Fruit fly (Drosophila melanogaster): ENCODE results near the gene Doc3.

The Doc3 gene

DNA sequence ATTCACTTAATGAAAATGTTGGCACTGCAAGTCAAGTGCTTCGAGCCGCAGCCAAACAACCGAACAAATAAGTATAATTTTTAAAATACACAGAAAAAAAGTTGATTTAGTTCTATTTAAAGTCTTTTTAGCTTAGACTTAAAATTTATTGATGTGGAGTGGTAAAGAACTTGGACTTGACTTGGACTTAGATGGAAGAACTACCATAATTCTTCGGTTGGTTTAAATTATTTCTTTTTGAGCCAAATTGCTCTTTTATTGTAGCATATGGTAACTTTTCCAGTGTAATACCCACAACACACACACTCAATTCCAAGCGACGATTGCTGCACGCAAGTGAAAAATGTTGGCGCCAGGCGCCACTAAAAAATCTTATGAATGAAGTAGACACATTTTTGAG, 23.1 kb downstream of the Doc3 start:
- TF ChIP-seq usp (GFP tag; optimal IDR thresholded peaks at IDR 0.05): no peak
- no peak for TF ChIP-seq CG8478 (optimal IDR thresholded peaks at IDR 0.05)
- no peak for TF ChIP-seq pan (optimal IDR thresholded peaks at IDR 0.05)
- no peak for TF ChIP-seq EcR (GFP tag; optimal IDR thresholded peaks at IDR 0.05)

DNA sequence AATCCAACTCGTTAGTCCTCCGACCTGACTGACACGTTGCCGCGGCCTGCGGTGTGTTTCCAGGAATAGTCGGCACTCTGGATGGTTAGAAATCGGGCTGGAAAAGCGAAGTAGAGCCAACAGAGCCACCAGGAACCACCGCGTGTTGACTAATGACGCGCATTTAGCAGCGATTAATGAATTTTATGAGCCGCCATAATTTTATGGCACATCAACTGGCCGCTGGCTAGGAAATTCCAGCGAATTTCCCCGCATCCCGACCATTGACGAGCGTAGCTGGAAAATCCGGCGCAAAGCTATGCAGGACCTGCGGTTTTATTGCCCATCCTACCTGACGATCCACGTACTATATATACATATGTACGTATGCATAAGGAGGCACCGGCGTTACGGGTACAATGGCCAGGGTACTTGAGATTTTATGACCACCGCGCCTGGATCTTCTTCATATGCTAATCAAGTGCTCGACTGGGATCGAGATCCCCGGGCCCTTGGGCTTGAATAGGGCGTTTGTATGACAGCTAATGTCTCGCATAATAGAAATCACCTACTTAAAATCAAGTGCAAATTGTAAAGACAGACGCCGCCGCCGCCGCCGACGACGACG, 24.3 kb downstream of the Doc3 start:
- TF ChIP-seq usp (GFP tag; optimal IDR thresholded peaks at IDR 0.05): no peak
- no peak for TF ChIP-seq CG8478 (optimal IDR thresholded peaks at IDR 0.05)
- no peak for TF ChIP-seq Dll (optimal IDR thresholded peaks at IDR 0.05)
- TF ChIP-seq pan (optimal IDR thresholded peaks at IDR 0.05): no peak
- TF ChIP-seq psq (optimal IDR thresholded peaks at IDR 0.05): no peak
- no peak for TF ChIP-seq EcR (GFP tag; optimal IDR thresholded peaks at IDR 0.05)

DNA sequence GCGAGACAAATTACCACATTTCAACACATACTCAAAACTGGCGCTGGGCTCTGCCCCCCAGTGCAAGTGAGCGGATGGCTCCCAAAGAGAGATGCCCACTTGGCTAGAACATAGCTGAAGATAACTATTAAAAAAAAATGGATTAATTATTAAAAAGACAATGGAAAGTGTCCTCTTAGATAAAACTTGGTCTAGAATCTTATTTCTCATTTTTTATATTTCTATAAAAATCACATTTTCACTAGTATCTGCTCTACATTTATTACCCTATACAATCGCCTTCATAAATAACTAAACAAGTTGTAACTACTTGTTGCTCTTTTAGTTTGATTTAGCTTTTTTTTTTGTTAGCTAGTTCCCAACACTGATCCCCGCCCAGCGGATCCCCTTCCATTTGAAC, 27.9 kb downstream of the Doc3 start:
- TF ChIP-seq EcR (GFP tag; optimal IDR thresholded peaks at IDR 0.05) (no peak), usp (GFP tag; optimal IDR thresholded peaks at IDR 0.05) (no peak), Dll (optimal IDR thresholded peaks at IDR 0.05) (no peak), CG8478 (optimal IDR thresholded peaks at IDR 0.05) (no peak), psq (optimal IDR thresholded peaks at IDR 0.05) (no peak), pan (optimal IDR thresholded peaks at IDR 0.05) (no peak)

DNA sequence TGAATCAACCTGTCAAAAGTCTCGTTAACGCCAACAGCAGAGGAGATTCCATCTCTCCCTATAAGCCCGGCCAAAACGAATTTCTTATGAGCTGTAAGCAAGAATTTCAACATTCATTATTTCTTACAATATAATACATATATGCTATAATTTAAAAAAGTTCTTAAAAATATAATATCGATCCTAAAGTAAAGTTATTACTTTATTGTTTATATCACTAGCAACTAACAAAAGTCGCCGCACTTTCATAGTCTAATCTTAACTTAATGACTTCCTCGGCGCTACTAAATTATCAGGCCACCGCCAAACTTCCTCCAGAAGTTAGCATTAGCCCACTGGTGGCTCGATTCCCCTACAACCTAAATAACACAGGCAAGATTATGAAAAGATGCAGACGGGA, 28.5 kb downstream of the Doc3 start:
- no peak for TF ChIP-seq EcR (GFP tag; optimal IDR thresholded peaks at IDR 0.05)
- TF ChIP-seq pan (optimal IDR thresholded peaks at IDR 0.05): no peak
- no peak for TF ChIP-seq usp (GFP tag; optimal IDR thresholded peaks at IDR 0.05)
- no peak for TF ChIP-seq psq (optimal IDR thresholded peaks at IDR 0.05)
- no peak for TF ChIP-seq CG8478 (optimal IDR thresholded peaks at IDR 0.05)
- TF ChIP-seq Dll (optimal IDR thresholded peaks at IDR 0.05): no peak

DNA sequence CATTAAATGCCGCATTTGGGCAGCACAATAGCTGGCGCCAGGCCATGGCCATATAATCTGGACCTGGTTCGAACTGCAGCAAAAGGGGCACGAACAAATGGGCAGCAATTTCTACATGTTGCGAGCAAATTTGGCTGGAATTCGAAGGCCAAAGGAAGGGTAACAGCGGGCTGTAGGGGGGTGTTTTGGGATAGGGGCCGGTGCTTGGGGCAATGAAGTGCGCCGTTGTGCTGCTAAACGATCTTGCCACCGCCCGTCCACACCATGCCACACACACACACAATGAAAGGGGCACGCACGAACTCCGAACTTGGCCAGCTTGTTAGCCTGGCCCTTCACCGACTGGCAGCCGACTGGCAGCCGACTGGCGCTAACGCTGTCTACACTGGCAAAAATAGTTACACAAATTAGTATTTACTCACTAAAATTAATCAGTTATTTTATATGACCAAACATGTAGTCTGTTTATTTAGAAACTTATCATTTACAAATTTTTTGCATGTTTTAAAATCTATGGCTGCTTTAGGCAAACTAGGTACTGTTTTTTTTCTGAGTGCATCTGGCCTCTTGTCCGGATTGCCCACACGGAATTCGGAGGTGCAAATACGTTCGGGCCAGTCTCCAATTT, 29.1 kb downstream of the Doc3 start:
- no peak for TF ChIP-seq EcR (GFP tag; optimal IDR thresholded peaks at IDR 0.05)
- TF ChIP-seq Dll (optimal IDR thresholded peaks at IDR 0.05): peak; percentile 67

DNA sequence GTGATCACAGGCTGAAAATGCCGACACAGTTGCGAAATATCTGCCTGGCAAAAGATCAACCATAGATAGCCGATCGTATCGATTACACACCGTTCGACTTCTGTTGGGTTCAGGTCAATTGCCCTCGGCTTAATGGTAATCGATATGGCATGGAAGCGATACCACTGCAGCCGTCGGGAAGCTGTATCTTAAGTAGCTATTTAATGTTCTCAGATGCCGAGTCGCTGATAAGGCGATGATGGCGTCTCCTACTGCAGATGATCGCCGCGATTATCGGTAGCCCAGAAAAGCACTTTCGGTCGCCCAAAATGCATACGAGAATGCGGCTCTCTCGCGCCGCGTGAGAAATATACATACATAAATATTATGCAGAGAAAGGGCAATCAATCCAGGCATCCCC, 32.6 kb downstream of the Doc3 start:
- TF ChIP-seq usp (GFP tag; optimal IDR thresholded peaks at IDR 0.05) (no peak), pan (optimal IDR thresholded peaks at IDR 0.05) (no peak), EcR (GFP tag; optimal IDR thresholded peaks at IDR 0.05) (no peak), CG8478 (optimal IDR thresholded peaks at IDR 0.05) (no peak), Dll (optimal IDR thresholded peaks at IDR 0.05) (no peak), psq (optimal IDR thresholded peaks at IDR 0.05) (no peak)

DNA sequence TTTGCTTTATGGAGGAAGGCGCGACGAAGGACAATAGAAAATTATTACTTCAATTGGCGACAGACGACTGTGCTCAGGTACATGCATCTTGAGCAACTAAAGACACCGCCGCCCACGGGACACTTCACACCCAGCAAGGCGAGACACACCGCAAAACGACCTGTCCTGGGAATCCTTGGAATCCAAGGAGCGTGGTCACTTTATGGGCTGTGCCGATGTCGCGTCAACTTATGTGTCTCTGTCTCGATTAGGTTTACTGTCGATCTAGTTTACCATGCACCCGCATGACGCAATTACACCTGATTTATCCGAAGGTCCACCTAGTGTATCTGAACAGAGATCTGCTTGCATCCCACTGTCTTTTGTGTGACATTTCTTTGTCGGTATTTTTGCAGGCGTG, 34.2 kb downstream of the Doc3 start:
- no peak for TF ChIP-seq EcR (GFP tag; optimal IDR thresholded peaks at IDR 0.05)
- TF ChIP-seq usp (GFP tag; optimal IDR thresholded peaks at IDR 0.05): no peak
- no peak for TF ChIP-seq Dll (optimal IDR thresholded peaks at IDR 0.05)
- no peak for TF ChIP-seq psq (optimal IDR thresholded peaks at IDR 0.05)
- no peak for TF ChIP-seq CG8478 (optimal IDR thresholded peaks at IDR 0.05)
- TF ChIP-seq pan (optimal IDR thresholded peaks at IDR 0.05): no peak

DNA sequence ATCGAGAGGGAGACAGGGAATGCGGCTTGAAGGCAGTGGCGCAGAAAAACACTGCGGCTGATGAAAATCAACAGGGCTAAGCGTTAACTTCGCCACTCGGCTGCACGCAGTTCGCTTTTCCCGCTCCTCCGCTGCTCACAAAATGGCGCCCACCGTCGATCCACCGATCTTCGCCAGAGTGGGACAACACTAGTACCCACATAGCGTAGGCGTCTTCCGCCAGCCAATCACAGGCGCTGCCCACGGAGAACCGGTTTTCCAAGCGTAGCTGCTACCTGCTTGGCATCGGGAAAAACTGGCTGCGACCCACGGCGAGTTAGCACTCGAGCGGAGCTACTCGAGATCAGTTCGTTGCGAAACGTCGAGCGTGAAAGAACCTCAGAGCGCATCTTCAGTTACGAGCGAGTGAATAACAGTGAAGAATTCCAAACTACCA, 36.1 kb downstream of the Doc3 start, which contains the start of gene Doc1:
Doc1 (plus strand) TSS at position 334 of the 436 bp plus-strand sequence.
- TF ChIP-seq Dll (optimal IDR thresholded peaks at IDR 0.05): peak; percentile 35
- TF ChIP-seq CG8478 (optimal IDR thresholded peaks at IDR 0.05): no peak

DNA sequence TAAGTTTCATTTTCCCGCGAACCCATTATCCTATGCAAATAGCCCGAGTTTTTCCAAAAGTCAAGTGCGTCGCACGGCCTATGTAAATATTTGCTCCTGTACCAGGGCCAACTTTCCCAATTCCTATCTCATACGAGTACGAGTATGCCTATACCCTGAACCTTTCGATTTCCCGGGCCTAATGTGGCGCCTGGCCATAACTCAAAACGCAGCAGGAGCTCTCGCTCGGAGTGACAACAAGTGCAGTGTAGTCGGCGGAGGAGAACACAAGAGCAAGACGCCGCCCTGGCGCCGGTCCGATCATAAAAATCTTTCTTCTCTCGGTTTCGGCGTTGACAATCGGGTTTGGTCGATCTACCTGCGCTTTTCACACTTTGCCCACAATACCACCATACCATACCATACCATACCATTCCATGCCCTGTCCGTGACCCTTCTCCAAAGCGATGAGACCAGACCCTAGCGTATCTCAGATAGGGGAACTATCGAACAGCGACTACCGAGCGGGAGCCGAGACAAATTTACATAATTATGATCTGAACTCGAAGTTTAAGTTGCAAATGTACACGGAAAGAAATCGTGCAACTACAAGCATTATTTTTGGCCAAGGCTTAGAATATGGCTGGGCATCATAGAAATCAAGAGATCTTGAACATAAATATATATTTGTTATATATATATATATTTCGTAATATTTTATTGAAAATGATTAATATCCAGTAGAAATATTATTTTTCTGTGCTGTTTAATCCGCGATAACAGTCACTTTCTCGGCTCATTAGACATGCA, 37.4 kb downstream of the Doc3 start:
- TF ChIP-seq psq (optimal IDR thresholded peaks at IDR 0.05): no peak
- TF ChIP-seq EcR (GFP tag; optimal IDR thresholded peaks at IDR 0.05): no peak
- no peak for TF ChIP-seq pan (optimal IDR thresholded peaks at IDR 0.05)
- TF ChIP-seq usp (GFP tag; optimal IDR thresholded peaks at IDR 0.05): no peak
- no peak for TF ChIP-seq Dll (optimal IDR thresholded peaks at IDR 0.05)
- no peak for TF ChIP-seq CG8478 (optimal IDR thresholded peaks at IDR 0.05)

DNA sequence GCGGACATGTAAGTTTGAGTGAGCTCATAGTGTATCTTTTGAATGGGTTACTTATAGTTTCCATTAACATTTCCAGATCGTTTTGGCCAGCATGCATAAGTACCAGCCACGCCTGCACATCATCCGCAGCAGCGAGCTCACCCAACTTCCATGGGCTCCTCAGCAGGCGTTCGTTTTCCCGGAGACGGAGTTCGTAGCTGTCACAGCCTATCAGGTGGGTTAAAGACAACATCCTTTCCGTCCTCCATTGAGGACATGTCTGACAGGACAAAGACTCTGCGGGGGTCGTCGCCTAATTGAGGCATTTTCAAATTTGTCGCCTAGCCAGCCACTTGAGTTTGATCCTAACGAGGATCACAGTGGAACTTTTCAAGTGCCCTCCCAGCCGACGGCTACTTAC, 38.7 kb downstream of the Doc3 start:
- TF ChIP-seq CG8478 (optimal IDR thresholded peaks at IDR 0.05): no peak
- TF ChIP-seq psq (optimal IDR thresholded peaks at IDR 0.05): no peak
- TF ChIP-seq pan (optimal IDR thresholded peaks at IDR 0.05): no peak
- TF ChIP-seq EcR (GFP tag; optimal IDR thresholded peaks at IDR 0.05): no peak
- no peak for TF ChIP-seq Dll (optimal IDR thresholded peaks at IDR 0.05)
- TF ChIP-seq usp (GFP tag; optimal IDR thresholded peaks at IDR 0.05): no peak

DNA sequence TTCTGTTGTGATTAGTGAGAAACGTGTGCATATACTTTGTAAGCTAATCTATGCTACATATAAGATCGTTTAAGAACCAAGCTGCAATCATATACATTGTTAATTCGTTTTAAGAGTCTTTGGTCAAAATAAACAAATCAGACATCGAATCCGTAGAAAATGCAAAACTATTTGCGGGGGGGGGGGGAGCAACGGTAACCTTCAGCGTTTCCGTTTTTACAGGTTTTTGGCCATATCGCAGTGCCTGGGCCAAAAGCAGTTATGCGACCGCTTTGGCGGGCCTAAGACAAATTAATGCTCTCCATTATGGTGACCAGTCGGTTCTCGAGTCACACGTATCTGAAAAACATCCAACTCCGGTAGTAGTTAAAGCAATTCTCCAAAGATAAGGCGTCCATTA, 39.9 kb downstream of the Doc3 start:
- no peak for TF ChIP-seq Dll (optimal IDR thresholded peaks at IDR 0.05)
- peak; percentile 24 for TF ChIP-seq pan (optimal IDR thresholded peaks at IDR 0.05)
- TF ChIP-seq EcR (GFP tag; optimal IDR thresholded peaks at IDR 0.05): no peak

DNA sequence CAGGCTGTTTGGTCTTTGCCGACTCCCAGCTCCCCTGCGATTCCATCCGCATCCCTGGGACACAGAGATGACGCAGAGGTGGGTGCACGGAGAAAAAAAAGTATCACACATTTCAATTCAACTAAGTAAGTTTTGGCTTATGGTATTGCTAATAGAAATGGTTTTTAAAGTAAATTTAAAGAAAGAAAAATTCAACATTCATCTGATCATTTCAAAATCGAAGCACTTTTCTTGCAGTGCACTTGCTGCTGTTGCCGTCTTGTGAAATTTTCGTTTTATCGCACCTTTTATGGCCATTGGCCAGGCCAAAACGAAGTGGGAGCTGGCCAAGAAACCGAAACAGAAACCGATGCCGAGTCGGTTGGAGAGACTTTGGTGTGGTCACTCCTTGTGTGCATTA, 40.3 kb downstream of the Doc3 start:
- no peak for TF ChIP-seq psq (optimal IDR thresholded peaks at IDR 0.05)
- TF ChIP-seq pan (optimal IDR thresholded peaks at IDR 0.05): no peak
- no peak for TF ChIP-seq Dll (optimal IDR thresholded peaks at IDR 0.05)
- no peak for TF ChIP-seq CG8478 (optimal IDR thresholded peaks at IDR 0.05)
- TF ChIP-seq usp (GFP tag; optimal IDR thresholded peaks at IDR 0.05): no peak
- no peak for TF ChIP-seq EcR (GFP tag; optimal IDR thresholded peaks at IDR 0.05)

All from whole organism.